Worm (Caenorhabditis elegans) whole organism, L4 larva: ENCODE results near the gene uroc-1.
A peak's percentile ranks its signal among the peaks of the same experiment; 100 is the strongest.

Experiments used
- F26F4.8 ChIP-seq: fragments of 200-800 bp; sonication (Bioruptor generic); conservative IDR thresholded peaks from 2 replicates; pipeline ENCODE4 v1.3.6; 2022; ENCODE audit warnings: missing genetic modification characterization, missing compliant biosample characterization
- F44E2.7 ChIP-seq: fragments of 200-800 bp; sonication (Bioruptor generic); IDR thresholded peaks from 2 replicates; pipeline ENCODE4 v2.1.2; 2022; ENCODE audit warnings: missing genetic modification characterization, missing compliant biosample characterization
- F49E8.2 ChIP-seq: sonication (generic microtip); optimal IDR thresholded peaks from 2 replicates; lab custom pipeline; 2016; ENCODE audit warnings: missing compliant biosample characterization, mild to moderate bottlenecking, missing genetic modification characterization, borderline replicate concordance
- T26A8.4 ChIP-seq: fragments of 200-800 bp; sonication (Bioruptor generic); IDR thresholded peaks from 2 replicates; pipeline ENCODE4 v1.3.6; 2022; ENCODE audit warnings: missing genetic modification characterization, missing compliant biosample characterization
- Y105C5A.15 ChIP-seq: fragments of 200-800 bp; sonication (Bioruptor generic); IDR thresholded peaks from 2 replicates; pipeline ENCODE4 v1.3.6; 2022; ENCODE audit warnings: missing genetic modification characterization, missing compliant biosample characterization
- Y48G9A.11 ChIP-seq: fragments of 200-800 bp; sonication (Bioruptor generic); IDR thresholded peaks from 2 replicates; pipeline ENCODE4 v1.3.6; 2022; ENCODE audit warnings: missing genetic modification reagents, missing genetic modification characterization, missing compliant biosample characterization
- Y75B8A.6 ChIP-seq: fragments of 200-800 bp; sonication (Bioruptor generic); IDR thresholded peaks from 2 replicates; pipeline ENCODE4 v1.3.6; 2022; ENCODE audit warnings: missing genetic modification reagents, missing genetic modification characterization, missing compliant biosample characterization
- arid-1 ChIP-seq: fragments of 200-800 bp; sonication (Bioruptor generic); conservative IDR thresholded peaks from 2 replicates; pipeline ENCODE4 v1.3.6; 2022; ENCODE audit warnings: missing genetic modification reagents, missing genetic modification characterization, missing compliant biosample characterization
- ceh-20 ChIP-seq: fragments of 200-800 bp; sonication (Bioruptor generic); IDR thresholded peaks from 2 replicates; pipeline ENCODE4 v1.3.6; 2022; ENCODE audit warnings: missing genetic modification reagents, missing genetic modification characterization, missing compliant biosample characterization
- ctbp-1 ChIP-seq: fragments of 200-800 bp; sonication (Bioruptor generic); IDR thresholded peaks from 2 replicates; pipeline ENCODE4 v1.3.6; 2022; ENCODE audit warnings: missing genetic modification reagents, missing genetic modification characterization, missing compliant biosample characterization
- daf-16 ChIP-seq, 3 experiments: sonication (generic microtip); optimal IDR thresholded peaks; 2 replicates each; lab custom pipeline; 2016 to 2017; ENCODE audit warnings: missing genetic modification characterization in 3 of 3, missing genetic modification reagents in 3 of 3, mild to moderate bottlenecking in 2 of 3, missing compliant biosample characterization in 2 of 3, missing biosample characterization in 1 of 3, moderate library complexity in 1 of 3
- daf-19 ChIP-seq: fragments of 200-800 bp; sonication (Bioruptor generic); conservative IDR thresholded peaks from 2 replicates; pipeline ENCODE4 v1.3.6; 2022; ENCODE audit warnings: missing genetic modification characterization, missing compliant biosample characterization
- dmd-6 ChIP-seq: fragments of 200-800 bp; sonication (Bioruptor generic); IDR thresholded peaks from 2 replicates; pipeline ENCODE4 v1.3.6; 2022; ENCODE audit warnings: missing genetic modification reagents, missing genetic modification characterization, missing compliant biosample characterization
- egl-43 ChIP-seq: fragments of 200-800 bp; sonication (Bioruptor generic); IDR thresholded peaks from 2 replicates; pipeline ENCODE4 v1.3.6; 2022; ENCODE audit warnings: missing genetic modification reagents, missing genetic modification characterization, missing compliant biosample characterization
- gei-8 ChIP-seq: fragments of 200-800 bp; sonication (Bioruptor generic); optimal IDR thresholded peaks from 2 replicates; lab custom pipeline; 2018; ENCODE audit warnings: mild to moderate bottlenecking, missing genetic modification characterization, missing compliant biosample characterization
- hif-1 ChIP-seq, 2 experiments: sonication (generic microtip); optimal IDR thresholded peaks; 2 replicates each; lab custom pipeline; 2016 to 2017; ENCODE audit warnings: missing compliant biosample characterization in 2 of 2, missing genetic modification characterization in 2 of 2, missing genetic modification reagents in 2 of 2, missing genotype in 2 of 2, mild to moderate bottlenecking in 1 of 2
- lim-7 ChIP-seq: fragments of 200-800 bp; sonication (Bioruptor generic); IDR thresholded peaks from 2 replicates; pipeline ENCODE4 v1.3.6; 2022; ENCODE audit warnings: missing genetic modification characterization, missing compliant biosample characterization
- lin-13 ChIP-seq: fragments of 150-350 bp; optimal IDR thresholded peaks from 2 replicates; lab custom pipeline; 2014; ENCODE audit warnings: missing biosample characterization, missing genetic modification reagents, missing genetic modification characterization
- lsy-2 ChIP-seq, 2 experiments: fragments of 150-350 bp in 1 of 2; sonication (generic microtip) in 1 of 2; optimal IDR thresholded peaks; 2 replicates each; lab custom pipeline; 2014 to 2017; ENCODE audit warnings: missing biosample characterization in 2 of 2, missing genetic modification characterization in 2 of 2
- madf-5 ChIP-seq, 2 experiments: fragments of 200-800 bp; sonication (Bioruptor generic); IDR thresholded peaks; 2 replicates each; pipeline ENCODE4 v1.3.6; 2022; ENCODE audit warnings: missing compliant biosample characterization in 2 of 2, missing genetic modification characterization in 2 of 2
- mep-1 ChIP-seq: fragments of 150-350 bp; sonication (generic microtip); optimal IDR thresholded peaks from 3 replicates; lab custom pipeline; 2014; ENCODE audit warnings: missing biosample characterization, missing genetic modification characterization
- mes-2 ChIP-seq: sonication (generic microtip); optimal IDR thresholded peaks from 2 replicates; lab custom pipeline; 2016; ENCODE audit warnings: missing genotype, mild to moderate bottlenecking, missing genetic modification characterization, missing compliant biosample characterization; ENCODE audit not compliant: poor library complexity, severe bottlenecking
- mxl-2 ChIP-seq: fragments of 200-800 bp; sonication (Bioruptor generic); conservative IDR thresholded peaks from 2 replicates; pipeline ENCODE4 v1.3.6; 2022; ENCODE audit warnings: missing genetic modification reagents, missing genetic modification characterization, missing compliant biosample characterization
- nhr-42 ChIP-seq: fragments of 200-800 bp; sonication (Bioruptor generic); IDR thresholded peaks from 2 replicates; pipeline ENCODE4 v1.3.6; 2022; ENCODE audit warnings: missing genetic modification characterization, missing compliant biosample characterization
- nhr-76 ChIP-seq: fragments of 150-350 bp; optimal IDR thresholded peaks from 2 replicates; lab custom pipeline; 2014; ENCODE audit warnings: missing biosample characterization, missing genetic modification characterization
- snpc-1.2 ChIP-seq: fragments of 200-800 bp; sonication (Bioruptor generic); IDR thresholded peaks from 2 replicates; pipeline ENCODE4 v1.3.6; 2022; ENCODE audit warnings: missing genetic modification reagents, missing genetic modification characterization, missing compliant biosample characterization
- snpc-4 ChIP-seq: fragments of 150-350 bp; optimal IDR thresholded peaks from 2 replicates; lab custom pipeline; 2014; ENCODE audit warnings: missing biosample characterization, missing genetic modification characterization
- spr-1 ChIP-seq: sonication (generic microtip); optimal IDR thresholded peaks from 2 replicates; lab custom pipeline; 2016; ENCODE audit warnings: mild to moderate bottlenecking, missing genetic modification characterization, missing compliant biosample characterization
- spr-3 ChIP-seq: fragments of 200-800 bp; sonication (Bioruptor generic); optimal IDR thresholded peaks from 2 replicates; lab custom pipeline; 2018; ENCODE audit warnings: mild to moderate bottlenecking, missing genetic modification characterization, missing compliant biosample characterization
- tag-97 ChIP-seq: fragments of 200-800 bp; sonication (Bioruptor generic); IDR thresholded peaks from 2 replicates; pipeline ENCODE4 v1.3.6; 2022; ENCODE audit warnings: missing genetic modification characterization, missing compliant biosample characterization
- tra-1 ChIP-seq: fragments of 200-800 bp; sonication (Bioruptor generic); IDR thresholded peaks from 2 replicates; pipeline ENCODE4 v1.3.6; 2022; ENCODE audit warnings: missing genetic modification reagents, missing genetic modification characterization, missing compliant biosample characterization
- unc-62 ChIP-seq, 3 experiments: fragments of 150-350 bp in 1 of 3; sonication (generic microtip); optimal IDR thresholded peaks in 2 of 3; peaks in 1 of 3; 1 replicate in 1 of 3; 2 replicates in 2 of 3; lab custom pipeline; 2014 to 2017; ENCODE audit warnings: missing biosample characterization in 3 of 3, missing genetic modification characterization in 3 of 3, missing genetic modification reagents in 3 of 3, missing genotype in 1 of 3
- zag-1 ChIP-seq: fragments of 150-350 bp; optimal IDR thresholded peaks from 2 replicates; lab custom pipeline; 2014; ENCODE audit warnings: missing biosample characterization, missing genetic modification characterization
- zfp-2 ChIP-seq: sonication (generic microtip); optimal IDR thresholded peaks from 2 replicates; lab custom pipeline; 2016; ENCODE audit warnings: mild to moderate bottlenecking, missing genetic modification characterization, missing compliant biosample characterization

The uroc-1 gene

DNA sequence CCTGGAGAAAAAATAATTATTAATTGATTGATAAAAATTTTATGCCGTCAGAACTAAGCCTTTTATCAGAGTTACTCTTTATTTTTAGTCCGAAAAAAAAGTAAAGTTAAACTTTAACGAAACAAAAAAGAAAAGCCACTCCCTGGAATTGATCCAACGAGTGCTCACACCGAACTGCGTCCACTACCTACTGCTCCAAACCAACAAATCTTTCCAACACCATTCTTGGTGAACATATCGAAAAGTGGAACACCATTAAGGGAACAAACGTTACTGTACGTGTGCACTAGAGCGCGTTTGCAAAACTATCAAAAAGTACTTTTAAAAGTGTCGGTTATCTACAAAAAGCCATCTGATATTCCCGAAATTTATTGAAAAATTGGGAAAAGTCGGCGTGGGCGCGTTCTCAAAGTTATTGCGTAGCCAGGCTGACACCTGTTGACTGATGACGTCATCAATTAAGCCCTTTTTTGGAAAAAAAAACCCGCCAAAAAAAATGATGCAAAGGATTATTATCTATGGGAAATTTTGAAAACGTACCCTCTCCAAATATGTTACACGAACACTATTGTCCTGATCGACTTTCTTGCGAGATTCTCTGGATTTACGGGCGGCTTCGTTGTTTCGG is 38.8 kb downstream of the uroc-1 start (continued):
- peak in 1 of 2 experiments; percentile 81 for TF ChIP-seq daf-16 (GFP tag; optimal IDR thresholded peaks at IDR 0.05; lab: Kevin White, UChicago)
- TF ChIP-seq daf-16 (tag; optimal IDR thresholded peaks at IDR 0.05; lab: Kevin White, UChicago): no peak
- peak; percentile 69; the same call in 1 of the 2 replicates for TF ChIP-seq Y75B8A.6 (GFP tag; lab: Robert Waterston, UW)
- TF ChIP-seq daf-19 (GFP tag; lab: Robert Waterston, UW): no peak
- peak; percentile 66; the same call in 1 of the 2 replicates for TF ChIP-seq mxl-2 (GFP tag; lab: Robert Waterston, UW)
- peak; percentile 83 for TF ChIP-seq Y48G9A.11
- TF ChIP-seq lim-7 (GFP tag; lab: Robert Waterston, UW): peak; percentile 94
- TF ChIP-seq gei-8 (GFP tag; lab: Kevin White, UChicago): no peak
- peak; percentile 44 to 75; a peak in 3 of 4 replicates for TF ChIP-seq madf-5 (GFP tag; IDR thresholded peaks at IDR 0.05; lab: Robert Waterston, UW)
- TF ChIP-seq spr-1: peak; percentile 46
- no peak for TF ChIP-seq mep-1 (tag; lab: Kevin White, UChicago)
- peak; percentile 74 for TF ChIP-seq T26A8.4 (GFP tag; lab: Robert Waterston, UW)
- TF ChIP-seq F49E8.2: peak; percentile 88
- TF ChIP-seq egl-43 (GFP tag; lab: Robert Waterston, UW): peak; percentile 90
- peak; percentile 70 for TF ChIP-seq mes-2
- peak; percentile 70 for TF ChIP-seq lin-13 (GFP tag; lab: Kevin White, UChicago)
- TF ChIP-seq ctbp-1 (GFP tag; lab: Robert Waterston, UW): peak; percentile 65
- peak; percentile 61; the same call in 1 of the 2 replicates for TF ChIP-seq tra-1 (GFP tag; lab: Robert Waterston, UW)
- no peak for TF ChIP-seq zag-1 (tag; lab: Kevin White, UChicago)
- peak; percentile 88 for TF ChIP-seq arid-1 (GFP tag; lab: Robert Waterston, UW)
- peak; percentile 89 for TF ChIP-seq Y105C5A.15 (GFP tag; lab: Robert Waterston, UW)
- TF ChIP-seq spr-3 (GFP tag; lab: Kevin White, UChicago): peak; percentile 49
- 0 out of 2 replicates have a peak, but pooled peaks have one; percentile 46 for TF ChIP-seq nhr-42 (GFP tag; lab: Robert Waterston, UW)
- peak; percentile 99 for TF ChIP-seq snpc-1.2 (GFP tag; lab: Robert Waterston, UW)
- TF ChIP-seq hif-1 (tag; optimal IDR thresholded peaks at IDR 0.05; lab: Kevin White, UChicago): no peak
- TF ChIP-seq ceh-20 (GFP tag; lab: Robert Waterston, UW): no peak
- TF ChIP-seq F44E2.7 (GFP tag; lab: Robert Waterston, UW): peak; percentile 83; the same call in 1 of the 2 replicates
- no peak for TF ChIP-seq zfp-2 (tag; lab: Kevin White, UChicago)

DNA sequence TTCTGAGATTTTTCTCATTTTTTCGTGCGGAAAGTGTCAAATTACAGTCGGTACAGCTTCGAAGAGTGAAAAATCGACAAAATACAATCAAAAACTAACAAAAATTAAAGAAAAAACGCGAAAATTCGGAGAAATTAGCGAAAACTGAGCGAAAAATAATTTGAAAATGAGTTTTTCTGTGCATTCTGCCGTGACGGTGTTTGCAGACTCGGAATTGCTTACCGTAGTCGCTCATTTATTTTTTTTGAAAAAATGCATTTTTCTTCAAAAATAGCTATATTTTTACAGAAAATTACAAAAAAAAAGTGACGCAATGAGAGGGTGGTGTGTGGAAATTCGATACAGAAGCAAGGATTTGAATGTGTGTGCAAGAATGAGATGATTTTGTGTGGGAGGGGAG is 39.5 kb downstream of the uroc-1 start:
- TF ChIP-seq lsy-2 (tag; optimal IDR thresholded peaks at IDR 0.05; lab: Kevin White, UChicago) (peak in 1 of 2 experiments; percentile 17), snpc-1.2 (GFP tag; lab: Robert Waterston, UW) (peak; percentile 58), F49E8.2 (no peak), dmd-6 (GFP tag; lab: Robert Waterston, UW) (no peak), unc-62 (GFP tag; optimal IDR thresholded peaks at IDR 0.05 in 1 of 2; lab: Kevin White, UChicago) (no peak), unc-62 (tag; optimal IDR thresholded peaks at IDR 0.05; lab: Kevin White, UChicago) (no peak), F26F4.8 (GFP tag; lab: Robert Waterston, UW) (no peak)

DNA sequence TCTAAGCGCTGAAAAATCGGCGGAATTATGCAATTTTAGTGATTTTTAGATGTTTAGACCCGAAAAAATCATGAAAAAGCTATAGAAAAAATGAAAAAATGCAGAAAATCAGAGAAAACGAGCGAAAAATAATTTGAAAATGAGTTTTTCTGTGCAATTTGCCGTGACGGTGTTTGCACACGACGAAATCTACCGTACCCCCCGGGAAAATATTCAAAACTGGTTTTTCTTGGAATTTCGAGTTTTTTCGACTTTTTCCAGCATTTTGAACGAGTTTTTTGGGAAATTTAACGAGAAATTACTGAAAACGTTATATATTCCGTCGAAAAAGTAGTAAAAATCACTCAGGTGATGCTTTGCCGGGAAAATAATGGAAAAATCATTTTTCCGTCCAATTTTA is 40.2 kb downstream of the uroc-1 start:
- peak; percentile 82 for TF ChIP-seq snpc-1.2 (GFP tag; lab: Robert Waterston, UW)
- TF ChIP-seq nhr-76: no peak
- TF ChIP-seq arid-1 (GFP tag; lab: Robert Waterston, UW): no peak
- TF ChIP-seq tag-97 (GFP tag; lab: Robert Waterston, UW): no peak
- no peak for TF ChIP-seq lin-13 (GFP tag; lab: Kevin White, UChicago)
- TF ChIP-seq snpc-4 (tag; lab: Kevin White, UChicago): no peak
